Worm (Caenorhabditis elegans) whole organism, early embryonic: Measurements from ENCODE around the gene piga-1.

Experiments
- B0310.2 ChIP-seq: sonication (generic microtip); optimal IDR thresholded peaks from 2 replicates; lab custom pipeline; 2016; ENCODE audit warnings: mild to moderate bottlenecking, missing genetic modification characterization, missing compliant biosample characterization
- aly-1 ChIP-seq: sonication (generic microtip); optimal IDR thresholded peaks from 2 replicates; lab custom pipeline; 2016; ENCODE audit warnings: missing genetic modification characterization, missing compliant biosample characterization
- ama-1 ChIP-seq: fragments of 150-350 bp; optimal IDR thresholded peaks from 2 replicates; lab custom pipeline; 2014
- ceh-36 ChIP-seq: sonication (generic microtip); optimal IDR thresholded peaks from 2 replicates; lab custom pipeline; 2016; ENCODE audit warnings: missing genetic modification characterization, inconsistent platforms, missing compliant biosample characterization
- ets-7 ChIP-seq: sonication (generic microtip); optimal IDR thresholded peaks from 2 replicates; lab custom pipeline; 2016; ENCODE audit warnings: missing genotype, missing genetic modification characterization, missing compliant biosample characterization
- hmbx-1 ChIP-seq: sonication (generic microtip); optimal IDR thresholded peaks from 2 replicates; lab custom pipeline; 2016; ENCODE audit warnings: mild to moderate bottlenecking, missing genetic modification characterization, missing compliant biosample characterization
- hnd-1 ChIP-seq: sonication (generic microtip); optimal IDR thresholded peaks from 2 replicates; lab custom pipeline; 2016; ENCODE audit warnings: missing genetic modification characterization, missing compliant biosample characterization
- pes-1 ChIP-seq: fragments of 200-800 bp; sonication (Bioruptor generic); IDR thresholded peaks from 2 replicates; pipeline ENCODE4 v1.3.6; 2022; ENCODE audit warnings: missing genetic modification reagents, missing genetic modification characterization, missing compliant biosample characterization
- sea-1 ChIP-seq: fragments of 200-800 bp; sonication (Bioruptor generic); conservative IDR thresholded peaks from 2 replicates; pipeline ENCODE4 v1.3.6; 2022; ENCODE audit warnings: missing genetic modification characterization, missing compliant biosample characterization
- tbx-11 ChIP-seq: fragments of 200-800 bp; sonication (Bioruptor generic); IDR thresholded peaks from 2 replicates; pipeline ENCODE4 v1.3.6; 2022; ENCODE audit warnings: missing genetic modification characterization, missing compliant biosample characterization
- tbx-37 ChIP-seq: fragments of 200-800 bp; sonication (Bioruptor generic); conservative IDR thresholded peaks from 2 replicates; pipeline ENCODE4 v1.3.6; 2022; ENCODE audit warnings: missing genetic modification reagents, missing genetic modification characterization, missing compliant biosample characterization
- tra-4 ChIP-seq: sonication (generic microtip); optimal IDR thresholded peaks from 2 replicates; lab custom pipeline; 2017; ENCODE audit warnings: missing genetic modification characterization, missing compliant biosample characterization

DNA sequence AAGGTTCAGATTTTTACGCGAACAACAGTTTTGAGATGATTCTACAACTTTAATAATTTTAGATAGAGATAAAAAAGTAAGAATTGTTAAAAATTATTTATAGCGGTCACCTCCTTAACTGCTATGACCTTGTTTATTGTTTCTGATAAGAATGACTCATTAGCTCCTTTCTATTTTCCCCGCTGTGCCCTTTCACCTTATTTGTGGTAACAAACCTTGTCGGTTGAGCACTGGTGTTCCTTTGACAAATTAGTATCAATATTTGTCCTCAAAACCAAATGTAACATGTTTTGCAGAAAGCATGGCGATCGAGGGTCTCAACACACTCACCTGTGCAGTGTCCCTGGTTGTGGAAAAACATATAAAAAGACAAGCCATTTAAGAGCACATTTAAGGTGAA, 34.9 kb downstream of the piga-1 start:
- no peak for TF ChIP-seq ama-1 (lab: Kevin White, UChicago)
- TF ChIP-seq hmbx-1 (tag; lab: Kevin White, UChicago) = no peak
- TF ChIP-seq sea-1 = no peak
- no peak for TF ChIP-seq tbx-37
- no peak for TF ChIP-seq pes-1
- no peak for TF ChIP-seq B0310.2
- TF ChIP-seq tbx-11 (GFP tag; lab: Robert Waterston, UW) = no peak
- no peak for TF ChIP-seq ceh-36
- no peak for TF ChIP-seq aly-1 (tag; lab: Kevin White, UChicago)
- no peak for TF ChIP-seq tra-4 (tag; lab: Kevin White, UChicago)
- TF ChIP-seq hnd-1 (tag; lab: Kevin White, UChicago) = no peak
- no peak for TF ChIP-seq ets-7 (tag; lab: Kevin White, UChicago)
